Worm (Caenorhabditis elegans) whole organism, mixed stage, embryonic: ENCODE data around the gene cwn-2.
A peak's percentile ranks its signal among the peaks of the same experiment; 100 is the strongest.

Experiments used
- bed-3 ChIP-seq: fragments of 200-800 bp; sonication (Bioruptor generic); optimal IDR thresholded peaks from 3 replicates; lab custom pipeline; 2018; ENCODE audit warnings: mild to moderate bottlenecking, missing genetic modification characterization, moderate library complexity, missing compliant biosample characterization
- blmp-1 ChIP-seq: fragments of 150-350 bp; optimal IDR thresholded peaks from 2 replicates; lab custom pipeline; 2014; ENCODE audit warnings: missing biosample characterization, missing genetic modification characterization
- ceh-39 ChIP-seq: fragments of 150-350 bp; optimal IDR thresholded peaks from 2 replicates; lab custom pipeline; 2014; ENCODE audit warnings: missing biosample characterization, missing genetic modification characterization
- ceh-43 ChIP-seq: fragments of 200-800 bp; sonication (Bioruptor generic); optimal IDR thresholded peaks from 2 replicates; lab custom pipeline; 2018; ENCODE audit warnings: mild to moderate bottlenecking, missing genetic modification characterization, moderate library complexity, missing compliant biosample characterization
- ceh-83 ChIP-seq: fragments of 200-800 bp; sonication (Bioruptor generic); optimal IDR thresholded peaks from 2 replicates; lab custom pipeline; 2018; ENCODE audit warnings: mild to moderate bottlenecking, missing genetic modification characterization, missing compliant biosample characterization
- ces-1 ChIP-seq: fragments of 150-350 bp; optimal IDR thresholded peaks from 2 replicates; lab custom pipeline; 2014; ENCODE audit warnings: missing biosample characterization, missing genetic modification reagents, missing genetic modification characterization
- cnd-1 ChIP-seq: fragments of 200-800 bp; sonication (Bioruptor generic); optimal IDR thresholded peaks from 2 replicates; lab custom pipeline; 2018; ENCODE audit warnings: mild to moderate bottlenecking, missing genetic modification characterization, missing compliant biosample characterization
- drap-1 ChIP-seq: fragments of 200-800 bp; sonication (Bioruptor generic); optimal IDR thresholded peaks from 3 replicates; lab custom pipeline; 2018; ENCODE audit warnings: mild to moderate bottlenecking, missing genetic modification characterization, missing compliant biosample characterization
- elt-1 ChIP-seq: sonication (generic microtip); optimal IDR thresholded peaks from 2 replicates; lab custom pipeline; 2017; ENCODE audit warnings: missing genetic modification characterization, mild to moderate bottlenecking, missing compliant biosample characterization, antibody characterized with exemption, moderate library complexity, borderline replicate concordance; ENCODE audit not compliant: insufficient read depth
- elt-3 ChIP-seq: fragments of 150-350 bp; optimal IDR thresholded peaks from 2 replicates; lab custom pipeline; 2014; ENCODE audit warnings: missing biosample characterization, missing genetic modification characterization
- flh-1 ChIP-seq: fragments of 200-800 bp; sonication (Bioruptor generic); optimal IDR thresholded peaks from 2 replicates; lab custom pipeline; 2018; ENCODE audit warnings: mild to moderate bottlenecking, missing genetic modification characterization, moderate library complexity, missing compliant biosample characterization
- ham-2 ChIP-seq: fragments of 200-800 bp; sonication (Bioruptor generic); optimal IDR thresholded peaks from 2 replicates; lab custom pipeline; 2018; ENCODE audit warnings: mild to moderate bottlenecking, missing genetic modification characterization, missing compliant biosample characterization
- hlh-1 ChIP-seq: fragments of 150-350 bp; optimal IDR thresholded peaks from 2 replicates; lab custom pipeline; 2014; ENCODE audit warnings: missing biosample characterization, missing genetic modification reagents, missing genetic modification characterization
- lin-13 ChIP-seq: fragments of 150-350 bp; optimal IDR thresholded peaks from 2 replicates; lab custom pipeline; 2014; ENCODE audit warnings: missing biosample characterization, missing genetic modification characterization
- lin-32 ChIP-seq: fragments of 200-800 bp; sonication (Bioruptor generic); optimal IDR thresholded peaks from 2 replicates; lab custom pipeline; 2018; ENCODE audit warnings: mild to moderate bottlenecking, missing genetic modification characterization, missing compliant biosample characterization
- lsy-2 ChIP-seq: fragments of 150-350 bp; optimal IDR thresholded peaks from 2 replicates; lab custom pipeline; 2014; ENCODE audit warnings: missing biosample characterization, missing genetic modification characterization
- mab-5 ChIP-seq: fragments of 150-350 bp; optimal IDR thresholded peaks from 2 replicates; lab custom pipeline; 2014; ENCODE audit warnings: missing biosample characterization, missing genetic modification characterization
- mep-1 ChIP-seq: fragments of 150-350 bp; optimal IDR thresholded peaks from 2 replicates; lab custom pipeline; 2017; ENCODE audit warnings: missing biosample characterization, missing genetic modification reagents, missing genetic modification characterization, inconsistent platforms
- nhr-12 ChIP-seq: fragments of 150-350 bp; optimal IDR thresholded peaks from 2 replicates; lab custom pipeline; 2014; ENCODE audit warnings: missing biosample characterization, missing genetic modification characterization
- nhr-2 ChIP-seq: fragments of 150-350 bp; optimal IDR thresholded peaks from 2 replicates; lab custom pipeline; 2014; ENCODE audit warnings: missing biosample characterization, missing genetic modification characterization
- nhr-28 ChIP-seq: fragments of 150-350 bp; optimal IDR thresholded peaks from 2 replicates; lab custom pipeline; 2014; ENCODE audit warnings: missing biosample characterization, missing genetic modification characterization
- nhr-76 ChIP-seq: sonication (generic microtip); optimal IDR thresholded peaks from 2 replicates; lab custom pipeline; 2017; ENCODE audit warnings: missing biosample characterization, missing genetic modification characterization
- pha-4 ChIP-seq: fragments of 150-350 bp; optimal IDR thresholded peaks from 2 replicates; lab custom pipeline; 2018; ENCODE audit warnings: missing biosample characterization, missing genetic modification reagents, missing genetic modification characterization
- sem-2 ChIP-seq: fragments of 200-800 bp; sonication (Bioruptor generic); optimal IDR thresholded peaks from 2 replicates; lab custom pipeline; 2018; ENCODE audit warnings: mild to moderate bottlenecking, missing genetic modification characterization, missing compliant biosample characterization
- snpc-4 ChIP-seq: fragments of 150-350 bp; optimal IDR thresholded peaks from 2 replicates; lab custom pipeline; 2014; ENCODE audit warnings: missing biosample characterization, missing genetic modification characterization
- tbx-8 ChIP-seq: fragments of 200-800 bp; sonication (Bioruptor generic); optimal IDR thresholded peaks from 2 replicates; lab custom pipeline; 2018; ENCODE audit warnings: mild to moderate bottlenecking, missing genetic modification characterization, moderate library complexity, missing compliant biosample characterization
- unc-120 ChIP-seq: sonication (generic microtip); optimal IDR thresholded peaks from 2 replicates; lab custom pipeline; 2017; ENCODE audit warnings: missing genetic modification characterization, missing compliant biosample characterization; ENCODE audit not compliant: poor library complexity, severe bottlenecking
- unc-39 ChIP-seq: fragments of 150-350 bp; optimal IDR thresholded peaks from 2 replicates; lab custom pipeline; 2014; ENCODE audit warnings: missing biosample characterization, missing genetic modification characterization
- unc-62 ChIP-seq: fragments of 150-350 bp; optimal IDR thresholded peaks from 2 replicates; lab custom pipeline; 2014; ENCODE audit warnings: missing biosample characterization, missing genetic modification reagents, missing genetic modification characterization
- zip-8 ChIP-seq: fragments of 150-350 bp; optimal IDR thresholded peaks from 2 replicates; lab custom pipeline; 2014; ENCODE audit warnings: missing biosample characterization, missing genetic modification characterization
- ztf-11 ChIP-seq: fragments of 150-350 bp; optimal IDR thresholded peaks from 2 replicates; lab custom pipeline; 2014; ENCODE audit warnings: missing biosample characterization, missing genetic modification characterization

The cwn-2 gene

DNA sequence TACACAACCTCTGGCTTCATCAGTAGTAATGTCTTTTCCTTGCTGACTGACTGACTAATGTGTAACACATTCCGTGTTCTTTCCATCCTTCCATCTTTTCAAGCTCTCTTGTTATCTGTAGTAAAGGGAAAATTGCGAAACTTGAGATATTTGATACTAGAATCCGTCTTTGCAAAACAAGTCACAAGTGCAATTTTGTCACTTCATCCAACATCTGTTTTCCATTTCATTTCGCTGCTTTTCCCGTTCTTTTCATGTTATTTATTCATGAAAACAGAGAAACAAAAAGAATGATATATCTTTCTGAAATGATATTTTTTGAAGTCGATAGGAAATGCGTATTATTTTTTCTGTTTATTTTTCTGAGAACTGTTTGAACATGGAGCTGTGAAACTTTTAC, 21.6 kb upstream of the cwn-2 start:
- TF ChIP-seq mab-5 (tag; lab: Kevin White, UChicago): no peak
- no peak for TF ChIP-seq nhr-12 (tag; lab: Kevin White, UChicago)
- TF ChIP-seq blmp-1 (tag; lab: Kevin White, UChicago): no peak
- TF ChIP-seq ces-1: no peak
- TF ChIP-seq lin-32 (GFP tag; lab: Kevin White, UChicago): no peak
- no peak for TF ChIP-seq ceh-43
- TF ChIP-seq nhr-76 (tag; lab: Kevin White, UChicago): no peak
- no peak for TF ChIP-seq elt-1 (tag; lab: Kevin White, UChicago)
- TF ChIP-seq ham-2 (GFP tag; lab: Kevin White, UChicago): no peak
- TF ChIP-seq drap-1 (GFP tag; lab: Kevin White, UChicago): no peak
- no peak for TF ChIP-seq zip-8 (tag; lab: Kevin White, UChicago)
- no peak for TF ChIP-seq tbx-8 (GFP tag; lab: Kevin White, UChicago)

DNA sequence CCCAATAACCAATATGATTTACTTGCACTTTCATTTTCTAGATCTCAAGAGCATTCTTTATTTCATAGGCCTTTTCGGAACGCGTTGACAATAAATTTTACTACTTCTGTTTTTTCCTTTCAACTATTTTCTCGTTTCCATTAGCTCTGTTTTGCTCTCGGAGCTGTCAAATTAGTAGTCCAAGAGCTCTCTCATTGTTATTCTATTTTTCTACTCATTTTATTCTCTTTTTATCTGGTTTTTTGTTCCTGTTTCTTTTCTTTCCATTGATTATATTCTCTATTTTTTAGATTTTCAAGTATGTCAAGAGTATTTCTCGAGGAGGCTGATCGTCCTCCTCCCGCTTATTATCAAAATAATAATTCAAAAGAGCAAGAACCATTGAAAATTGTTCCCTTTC, 20.5 kb upstream of the cwn-2 start, which contains the start of gene T04B2.3:
TSS of gene T04B2.3 (plus strand) at position 301 of the 400 bp plus-strand sequence.
- no peak for TF ChIP-seq snpc-4 (tag; lab: Kevin White, UChicago)
- no peak for TF ChIP-seq lin-32 (GFP tag; lab: Kevin White, UChicago)
- TF ChIP-seq drap-1 (GFP tag; lab: Kevin White, UChicago): no peak

DNA sequence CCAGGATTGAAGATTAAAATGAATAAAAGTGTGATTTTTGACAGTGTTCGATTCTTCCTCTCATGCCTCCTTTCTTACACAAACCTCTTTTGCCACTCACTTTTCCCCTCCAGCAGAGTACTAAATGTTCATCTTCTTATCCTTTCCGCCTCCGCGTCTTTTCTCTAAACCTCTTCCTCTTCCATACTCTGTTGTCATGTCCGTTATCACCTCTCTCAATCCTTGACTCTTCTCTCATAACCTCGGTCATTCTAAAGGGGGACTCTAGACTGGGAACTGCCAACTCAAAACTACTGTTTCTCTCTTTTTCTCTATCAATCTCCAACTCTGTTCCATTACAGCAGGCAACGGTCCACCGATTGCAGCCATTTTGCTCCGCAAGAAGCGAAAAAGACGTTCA, 19.3 kb upstream of the cwn-2 start:
- peak; percentile 1 for TF ChIP-seq elt-1 (tag; lab: Kevin White, UChicago)
- TF ChIP-seq unc-39 (tag; lab: Kevin White, UChicago): no peak
- TF ChIP-seq unc-120: peak; percentile 61
- TF ChIP-seq hlh-1 (tag; lab: Kevin White, UChicago): peak; percentile 29
- no peak for TF ChIP-seq mab-5 (tag; lab: Kevin White, UChicago)
- TF ChIP-seq, all 35 proteins: peak for 3

DNA sequence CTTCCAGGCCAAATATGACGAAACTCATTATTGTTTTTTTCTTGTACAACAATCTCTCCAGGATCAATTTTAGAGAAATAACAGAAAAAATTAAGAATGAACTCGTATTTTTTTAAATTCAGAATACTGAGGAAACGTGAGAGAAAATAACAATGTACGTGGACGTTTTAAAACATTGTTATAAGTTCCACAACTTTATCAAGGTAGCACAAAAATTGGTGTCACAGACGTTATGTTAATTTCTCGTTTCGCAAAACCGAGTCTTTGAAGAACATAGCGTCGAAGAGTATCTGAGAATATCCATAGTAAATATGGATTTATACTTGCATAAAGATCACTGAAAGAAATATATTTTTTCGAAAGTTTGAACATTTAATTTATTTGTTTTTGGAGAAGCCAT, 16.5 kb upstream of the cwn-2 start, which contains the start of gene T04B2.8:
TSS of gene T04B2.8 (minus strand) at position 101 of the 400 bp plus-strand sequence.
- TF ChIP-seq snpc-4 (tag; lab: Kevin White, UChicago) (no peak), flh-1 (GFP tag; lab: Kevin White, UChicago) (no peak), lsy-2 (tag; lab: Kevin White, UChicago) (no peak), nhr-2 (no peak), unc-120 (no peak), bed-3 (GFP tag; lab: Kevin White, UChicago) (no peak), drap-1 (GFP tag; lab: Kevin White, UChicago) (no peak), nhr-28 (no peak), lin-13 (tag; lab: Kevin White, UChicago) (no peak), mep-1 (tag; lab: Kevin White, UChicago) (no peak), unc-39 (tag; lab: Kevin White, UChicago) (no peak), ztf-11 (tag; lab: Kevin White, UChicago) (no peak)

DNA sequence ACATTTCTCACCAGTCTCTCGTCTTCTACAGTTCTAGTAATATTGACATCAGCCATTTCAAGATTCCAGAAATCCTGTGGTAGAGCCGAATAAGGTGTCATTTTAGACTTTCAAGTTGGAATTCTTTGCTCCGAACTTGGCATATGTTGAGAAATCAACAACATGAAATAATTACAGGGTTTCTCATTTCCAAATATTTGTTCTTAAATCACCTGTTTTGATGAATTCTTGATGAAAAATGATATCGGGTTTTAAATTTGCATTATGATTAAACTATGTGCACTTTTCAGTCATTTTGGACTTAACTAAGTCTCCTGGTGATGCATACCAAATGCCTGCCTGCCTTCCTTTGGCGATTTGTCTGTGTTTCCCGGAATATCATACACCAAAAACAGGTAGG, 14.1 kb upstream of the cwn-2 start, which contains the start of gene srv-12:
TSS of gene srv-12 (minus strand) at position 101 of the 400 bp plus-strand sequence.
- TF ChIP-seq snpc-4 (tag; lab: Kevin White, UChicago) (no peak), elt-1 (tag; lab: Kevin White, UChicago) (no peak), ceh-43 (no peak), cnd-1 (tag; lab: Kevin White, UChicago) (no peak), unc-62 (GFP tag; lab: Kevin White, UChicago) (no peak), hlh-1 (tag; lab: Kevin White, UChicago) (no peak), tbx-8 (GFP tag; lab: Kevin White, UChicago) (no peak), ceh-39 (tag; lab: Kevin White, UChicago) (no peak), ceh-83 (GFP tag; lab: Kevin White, UChicago) (no peak), bed-3 (GFP tag; lab: Kevin White, UChicago) (no peak), ces-1 (no peak), mab-5 (tag; lab: Kevin White, UChicago) (no peak), sem-2 (GFP tag; lab: Kevin White, UChicago) (no peak)

DNA sequence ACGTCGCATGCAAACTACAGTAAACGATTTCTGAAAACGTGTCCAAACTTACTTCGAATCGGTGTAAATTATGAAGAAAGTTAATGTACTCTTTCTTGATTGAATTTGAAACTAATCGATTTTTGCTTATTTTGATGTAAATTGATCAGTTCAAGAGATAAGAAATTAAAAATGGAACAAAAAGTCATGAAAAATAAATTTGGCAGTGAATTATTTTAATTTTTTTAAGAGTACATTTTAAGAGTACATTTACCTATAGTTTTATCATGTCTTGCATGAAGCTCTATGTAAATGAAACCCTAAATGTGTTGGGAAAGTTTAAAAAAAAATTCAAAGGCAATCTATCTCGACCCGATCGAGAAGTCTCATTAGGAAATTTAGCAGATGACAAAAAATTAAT, 11.5 kb upstream of the cwn-2 start, which contains the start of gene T04B2.7:
TSS of gene T04B2.7 (minus strand) at position 101 of the 400 bp plus-strand sequence.
- no peak for TF ChIP-seq pha-4 (tag; lab: Kevin White, UChicago)
- no peak for TF ChIP-seq lin-32 (GFP tag; lab: Kevin White, UChicago)
- TF ChIP-seq hlh-1 (tag; lab: Kevin White, UChicago): no peak
- TF ChIP-seq lin-13 (tag; lab: Kevin White, UChicago): no peak
- no peak for TF ChIP-seq nhr-12 (tag; lab: Kevin White, UChicago)
- no peak for TF ChIP-seq ham-2 (GFP tag; lab: Kevin White, UChicago)
- TF ChIP-seq elt-3 (tag; lab: Kevin White, UChicago): no peak
- no peak for TF ChIP-seq unc-39 (tag; lab: Kevin White, UChicago)
- no peak for TF ChIP-seq blmp-1 (tag; lab: Kevin White, UChicago)
